2 fruit fly cellular contexts compared by ENCODE assay signal in genomic region chr3L:5987637-5988036, dm6.
TF ChIP-seq lines count a peak whose summit lies in the region.

No protein-coding gene starts in this region.

- TF ChIP-seq CTCF in whole organism, embryonic (GFP tag; optimal IDR thresholded peaks at IDR 0.05; lab: Kevin White, UChicago), result no peak

TF ChIP-seq in whole organism, embryonic, 481 proteins besides CTCF, POLR2A, EP300 and RAD21 (continues in another document):
- no peak for TF ChIP-seq HLH54F (GFP tag; optimal IDR thresholded peaks at IDR 0.05; lab: Kevin White, UChicago)
- no peak for TF ChIP-seq Lpt (GFP tag; optimal IDR thresholded peaks at IDR 0.05; lab: Kevin White, UChicago)
- TF ChIP-seq Ptx1 (GFP tag; IDR thresholded peaks at IDR 0.05; lab: Robert Waterston, UW), result no peak
- TF ChIP-seq sens (GFP tag; lab: Kevin White, UChicago), result peak; percentile 97
- TF ChIP-seq CG17802 (tag; optimal IDR thresholded peaks at IDR 0.05; lab: Kevin White, UChicago), result peak; percentile 9
- TF ChIP-seq H15 (GFP tag; IDR thresholded peaks at IDR 0.05; lab: Robert Waterston, UW), result 0 out of 3 replicates have a peak, but pooled peaks have one; percentile 48
- 0 out of 2 replicates have a peak, but pooled peaks have one; percentile 34 for TF ChIP-seq dan (GFP tag; IDR thresholded peaks at IDR 0.05; lab: Robert Waterston, UW)
- peak; percentile 54 for TF ChIP-seq CG7556 (GFP tag; optimal IDR thresholded peaks at IDR 0.05; lab: Kevin White, UChicago)
- peak; percentile 6 for TF ChIP-seq CG30020 (tag; optimal IDR thresholded peaks at IDR 0.05; lab: Kevin White, UChicago)
- peak; percentile 87 for TF ChIP-seq Xrp1 (GFP tag; IDR thresholded peaks at IDR 0.05; lab: Robert Waterston, UW)
- no peak for TF ChIP-seq bab2 (GFP tag; optimal IDR thresholded peaks at IDR 0.05; lab: Kevin White, UChicago)
- no peak for TF ChIP-seq sna (GFP tag; IDR thresholded peaks at IDR 0.05; lab: Robert Waterston, UW; ENCODE audit: partially characterized antibody)
- no peak for TF ChIP-seq Atf6 (GFP tag; IDR thresholded peaks at IDR 0.05; lab: Robert Waterston, UW)
- TF ChIP-seq C15 (GFP tag; IDR thresholded peaks at IDR 0.05; lab: Robert Waterston, UW), result no peak
- TF ChIP-seq gem (tag; optimal IDR thresholded peaks at IDR 0.05; lab: Kevin White, UChicago), result peak; percentile 71
- peak; percentile 68 for TF ChIP-seq CG33557 (GFP tag; optimal IDR thresholded peaks at IDR 0.05; lab: Kevin White, UChicago)
- peak; percentile 2 for TF ChIP-seq Antp (GFP tag; optimal IDR thresholded peaks at IDR 0.05; lab: Kevin White, UChicago)
- no peak for TF ChIP-seq vfl (GFP tag; optimal IDR thresholded peaks at IDR 0.05; lab: Kevin White, UChicago)
- TF ChIP-seq CG2712 (tag; optimal IDR thresholded peaks at IDR 0.05; lab: Kevin White, UChicago), result peak; percentile 83
- TF ChIP-seq Kr (GFP tag; optimal IDR thresholded peaks at IDR 0.05; lab: Kevin White, UChicago), result no peak
- TF ChIP-seq CG12219 (GFP tag; optimal IDR thresholded peaks at IDR 0.05; lab: Kevin White, UChicago), result peak; percentile 52
- TF ChIP-seq hkb (optimal IDR thresholded peaks at IDR 0.05; lab: Kevin White, UChicago), result no peak
- TF ChIP-seq hkb (GFP tag; IDR thresholded peaks at IDR 0.05; lab: Robert Waterston, UW), result peak; percentile 31; the same call in 1 of the 2 replicates
- peak; percentile 16 for TF ChIP-seq cato (GFP tag; optimal IDR thresholded peaks at IDR 0.05; lab: Kevin White, UChicago; ENCODE audit: borderline replicate concordance)
- TF ChIP-seq Hey (tag; optimal IDR thresholded peaks at IDR 0.05; lab: Kevin White, UChicago), result no peak
- TF ChIP-seq pho (GFP tag; optimal IDR thresholded peaks at IDR 0.05; lab: Kevin White, UChicago), result no peak
- peak; percentile 40 for TF ChIP-seq CG13424 (tag; optimal IDR thresholded peaks at IDR 0.05; lab: Kevin White, UChicago)
- TF ChIP-seq eyg (GFP tag; optimal IDR thresholded peaks at IDR 0.05; lab: Kevin White, UChicago), result no peak
- no peak for TF ChIP-seq Deaf1 (tag; optimal IDR thresholded peaks at IDR 0.05; lab: Kevin White, UChicago)
- TF ChIP-seq CG17328 (GFP tag; IDR thresholded peaks at IDR 0.05; lab: Robert Waterston, UW), result peak; percentile 63
- peak; percentile 14 for TF ChIP-seq PHDP (tag; optimal IDR thresholded peaks at IDR 0.05; lab: Kevin White, UChicago)
- peak; percentile 42 for TF ChIP-seq unpg (GFP tag; optimal IDR thresholded peaks at IDR 0.05; lab: Kevin White, UChicago)
- peak; percentile 55 for TF ChIP-seq Ssrp (tag; optimal IDR thresholded peaks at IDR 0.05; lab: Kevin White, UChicago)
- peak; percentile 4 for TF ChIP-seq CG4707 (GFP tag; optimal IDR thresholded peaks at IDR 0.05; lab: Kevin White, UChicago)
- no peak for TF ChIP-seq ab (GFP tag; optimal IDR thresholded peaks at IDR 0.05; lab: Kevin White, UChicago)
- TF ChIP-seq jing (GFP tag; optimal IDR thresholded peaks at IDR 0.05; lab: Kevin White, UChicago), result peak; percentile 51
- peak; percentile 32 for TF ChIP-seq CG18599 (GFP tag; optimal IDR thresholded peaks at IDR 0.05; lab: Kevin White, UChicago)
- no peak for TF ChIP-seq pan (optimal IDR thresholded peaks at IDR 0.05; lab: Kevin White, UChicago)
- peak in 1 of 2 experiments; percentile 47 for TF ChIP-seq pan (GFP tag; optimal IDR thresholded peaks at IDR 0.05 in 1 of 2, IDR thresholded peaks at IDR 0.05 in 1 of 2)
- peak; percentile 45 for TF ChIP-seq CG17385 (GFP tag; optimal IDR thresholded peaks at IDR 0.05; lab: Kevin White, UChicago)
- no peak for TF ChIP-seq CG43689 (GFP tag; IDR thresholded peaks at IDR 0.05; lab: Robert Waterston, UW)
- TF ChIP-seq CG15696 (tag; optimal IDR thresholded peaks at IDR 0.05; lab: Kevin White, UChicago), result peak; percentile 85
- TF ChIP-seq org-1 (GFP tag; optimal IDR thresholded peaks at IDR 0.05; lab: Kevin White, UChicago), result peak; percentile 14
- TF ChIP-seq CG14667 (GFP tag; IDR thresholded peaks at IDR 0.05; lab: Robert Waterston, UW), result peak; percentile 24; the same call in 1 of the 2 replicates
- peak; percentile 53 for TF ChIP-seq CG16863 (GFP tag; optimal IDR thresholded peaks at IDR 0.05; lab: Kevin White, UChicago)

TF ChIP-seq in whole organism, prepupa, 60 proteins besides CTCF, POLR2A, EP300 and RAD21:
- TF ChIP-seq Eip78C (GFP tag; lab: Kevin White, UChicago), result peak; percentile 33
- no peak for TF ChIP-seq Ets96B (tag; optimal IDR thresholded peaks at IDR 0.05; lab: Kevin White, UChicago)
- TF ChIP-seq svp (GFP tag; lab: Kevin White, UChicago), result peak; percentile 53

Comparison
In these comparisons a context has a peak if more than half of its experiments do, and no peak if none do; other contexts are left out.
1. Of the 7 proteins assayed by ChIP-seq in both whole organism, embryonic and whole organism, prepupa: peak only in whole organism, embryonic: Blimp-1, Gug and Sox102F; only in whole organism, prepupa: none; in both: none; in neither: 4.